Fruit fly (Drosophila melanogaster): Measurements from ENCODE around the gene tomboy20.
A peak's percentile ranks its signal among the peaks of the same experiment; 100 is the strongest.

tomboy20 gene

DNA sequence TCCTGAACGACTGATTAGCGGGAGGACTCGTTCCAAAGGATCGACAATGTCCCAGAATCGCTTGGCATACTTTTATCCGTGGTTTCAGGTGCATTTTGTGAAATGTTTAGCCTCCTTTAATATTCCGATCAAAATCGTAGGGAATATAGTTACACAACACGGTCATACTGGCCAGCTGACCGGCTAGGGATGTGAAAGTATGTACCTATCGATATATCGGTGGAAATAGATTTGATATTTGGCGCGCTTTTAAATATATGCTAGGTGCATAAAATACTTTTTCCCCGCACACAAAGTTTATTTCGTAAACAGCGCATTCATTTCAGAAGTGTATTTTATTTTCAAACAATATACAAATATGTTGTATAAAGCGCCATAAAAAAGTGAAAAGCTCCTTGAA, 27.6 kb downstream of the tomboy20 start, which contains the start of gene CG31278 (continued):
- no peak for TF ChIP-seq tgo (GFP tag; IDR thresholded peaks at IDR 0.05)
- TF ChIP-seq CG6813 (GFP tag; optimal IDR thresholded peaks at IDR 0.05): no peak
- no peak for TF ChIP-seq her (GFP tag; optimal IDR thresholded peaks at IDR 0.05)
- no peak for TF ChIP-seq dmrt99B (tag; optimal IDR thresholded peaks at IDR 0.05)
- no peak for TF ChIP-seq CG10321 (GFP tag; IDR thresholded peaks at IDR 0.05)
- no peak for TF ChIP-seq CG17912 (GFP tag; optimal IDR thresholded peaks at IDR 0.05)
- TF ChIP-seq Scr (GFP tag; IDR thresholded peaks at IDR 0.05; ENCODE audit: partially characterized antibody): peak; percentile 83
- TF ChIP-seq D19A (tag; optimal IDR thresholded peaks at IDR 0.05): no peak
- no peak for TF ChIP-seq CG30431 (GFP tag; optimal IDR thresholded peaks at IDR 0.05)
- TF ChIP-seq ewg (GFP tag; optimal IDR thresholded peaks at IDR 0.05): no peak
- TF ChIP-seq Nf-YB (GFP tag; optimal IDR thresholded peaks at IDR 0.05): no peak
- peak; percentile 33; the same call in 1 of the 3 replicates for TF ChIP-seq CG34422 (GFP tag; IDR thresholded peaks at IDR 0.05)
- no peak for TF ChIP-seq Asciz (GFP tag; optimal IDR thresholded peaks at IDR 0.05)
- TF ChIP-seq Optix (GFP tag; IDR thresholded peaks at IDR 0.05): no peak
- no peak for TF ChIP-seq prd (optimal IDR thresholded peaks at IDR 0.05)
- TF ChIP-seq prd (GFP tag; IDR thresholded peaks at IDR 0.05): no peak
- TF ChIP-seq pnt (GFP tag; optimal IDR thresholded peaks at IDR 0.05): no peak
- no peak for TF ChIP-seq pan (optimal IDR thresholded peaks at IDR 0.05)
- TF ChIP-seq pan (GFP tag; optimal IDR thresholded peaks at IDR 0.05 in 1 of 2, IDR thresholded peaks at IDR 0.05 in 1 of 2): no peak
- TF ChIP-seq org-1 (GFP tag; optimal IDR thresholded peaks at IDR 0.05): no peak
- TF ChIP-seq so (GFP tag; IDR thresholded peaks at IDR 0.05): no peak
- TF ChIP-seq fd64A (GFP tag; optimal IDR thresholded peaks at IDR 0.05): no peak
- no peak for TF ChIP-seq yki (optimal IDR thresholded peaks at IDR 0.05)
- no peak for TF ChIP-seq B-H2 (GFP tag; optimal IDR thresholded peaks at IDR 0.05)
- no peak for TF ChIP-seq CG11695 (GFP tag; IDR thresholded peaks at IDR 0.05)
- TF ChIP-seq cato (GFP tag; optimal IDR thresholded peaks at IDR 0.05; ENCODE audit: borderline replicate concordance): no peak
- TF ChIP-seq CG7745 (tag; optimal IDR thresholded peaks at IDR 0.05): no peak
- TF ChIP-seq ro (GFP tag; IDR thresholded peaks at IDR 0.05): no peak
- no peak for TF ChIP-seq CG8388 (GFP tag; optimal IDR thresholded peaks at IDR 0.05)
- no peak for TF ChIP-seq crc (GFP tag; optimal IDR thresholded peaks at IDR 0.05)
- TF ChIP-seq CG10267 (tag; optimal IDR thresholded peaks at IDR 0.05): no peak
- TF ChIP-seq CG3995 (GFP tag; optimal IDR thresholded peaks at IDR 0.05): peak; percentile 24
- TF ChIP-seq CG33213 (GFP tag; optimal IDR thresholded peaks at IDR 0.05): no peak
- no peak for TF ChIP-seq sc (optimal IDR thresholded peaks at IDR 0.05)
- no peak for TF ChIP-seq sc (GFP tag; optimal IDR thresholded peaks at IDR 0.05)
- peak; percentile 75 for TF ChIP-seq CG9797 (GFP tag; optimal IDR thresholded peaks at IDR 0.05)
- no peak for TF ChIP-seq GATAe (GFP tag; conservative IDR thresholded peaks at IDR 0.05)
- TF ChIP-seq ind (GFP tag; optimal IDR thresholded peaks at IDR 0.05): no peak
- TF ChIP-seq Atf3 (GFP tag; optimal IDR thresholded peaks at IDR 0.05): no peak
- TF ChIP-seq CG1832 (GFP tag; optimal IDR thresholded peaks at IDR 0.05): no peak
- peak; percentile 54; the same call in 1 of the 2 replicates for TF ChIP-seq inv (GFP tag; IDR thresholded peaks at IDR 0.05; ENCODE audit: partially characterized antibody)
- TF ChIP-seq CG8290 (GFP tag; optimal IDR thresholded peaks at IDR 0.05): no peak
- TF ChIP-seq CG8290 (tag; optimal IDR thresholded peaks at IDR 0.05): no peak
- no peak for TF ChIP-seq tin (GFP tag; optimal IDR thresholded peaks at IDR 0.05)
- TF ChIP-seq dati (GFP tag; IDR thresholded peaks at IDR 0.05): no peak
- TF ChIP-seq insv (GFP tag; optimal IDR thresholded peaks at IDR 0.05): no peak
- no peak for TF ChIP-seq CG18619 (GFP tag; optimal IDR thresholded peaks at IDR 0.05)
- TF ChIP-seq al (GFP tag; IDR thresholded peaks at IDR 0.05): no peak
- no peak for TF ChIP-seq btn (GFP tag; optimal IDR thresholded peaks at IDR 0.05)
- TF ChIP-seq Chrac-16 (GFP tag; optimal IDR thresholded peaks at IDR 0.05): no peak
- no peak for TF ChIP-seq en (GFP tag; optimal IDR thresholded peaks at IDR 0.05)
- TF ChIP-seq gem (tag; optimal IDR thresholded peaks at IDR 0.05): no peak
- TF ChIP-seq gt (GFP tag; IDR thresholded peaks at IDR 0.05): no peak
- no peak for TF ChIP-seq ttk (GFP tag; IDR thresholded peaks at IDR 0.05)

Measured in whole organism, embryonic.